Fruit fly (Drosophila melanogaster) whole organism, wandering third instar larva: ENCODE measurements around the gene Ifrd1.
A peak's percentile ranks its signal among the peaks of the same experiment; 100 is the strongest.

Experiments
- CG32264 ChIP-seq: fragments of 200-800 bp; sonication (Bioruptor generic); optimal IDR thresholded peaks from 2 replicates; lab custom pipeline; 2016; ENCODE audit warnings: missing biosample characterization, missing genetic modification characterization
- CrebA ChIP-seq: fragments of 200-800 bp; sonication (Bioruptor generic); optimal IDR thresholded peaks from 2 replicates; lab custom pipeline; 2016; ENCODE audit warnings: missing biosample characterization, mild to moderate bottlenecking, missing genetic modification characterization, borderline replicate concordance
- GATAd ChIP-seq: sonication (Bioruptor generic); optimal IDR thresholded peaks from 2 replicates; lab custom pipeline; 2016; ENCODE audit warnings: missing biosample characterization, missing genetic modification characterization
- Hnf4 ChIP-seq: fragments of 200-800 bp; sonication (Bioruptor generic); optimal IDR thresholded peaks from 2 replicates; lab custom pipeline; 2016; ENCODE audit warnings: missing biosample characterization, mild to moderate bottlenecking, missing genetic modification characterization
- Hr78 ChIP-seq: fragments of >200 bp; optimal IDR thresholded peaks from 2 replicates; lab custom pipeline; 2017; ENCODE audit warnings: missing biosample characterization, missing genetic modification characterization
- Hr83 ChIP-seq: fragments of 200-300 bp; sonication (Bioruptor generic); optimal IDR thresholded peaks from 2 replicates; lab custom pipeline; 2016; ENCODE audit warnings: missing biosample characterization, mild to moderate bottlenecking, missing genetic modification characterization, moderate library complexity; ENCODE audit not compliant: poor library complexity, severe bottlenecking
- Jra ChIP-seq: sonication (Bioruptor generic); optimal IDR thresholded peaks from 2 replicates; lab custom pipeline; 2016; ENCODE audit warnings: missing biosample characterization, missing genetic modification characterization
- Myc ChIP-seq: fragments of >200 bp; optimal IDR thresholded peaks from 2 replicates; lab custom pipeline; 2017
- N ChIP-seq: fragments of >200 bp; optimal IDR thresholded peaks from 2 replicates; lab custom pipeline; 2018; ENCODE audit warnings: missing biosample characterization, missing external identifiers, missing genetic modification characterization
- OdsH ChIP-seq: fragments of 200-800 bp; sonication (Bioruptor generic); optimal IDR thresholded peaks from 2 replicates; lab custom pipeline; 2016; ENCODE audit warnings: missing biosample characterization, mild to moderate bottlenecking, missing genetic modification characterization
- Rel ChIP-seq, 2 experiments: fragments of 200-800 bp; sonication (Bioruptor generic) in 1 of 2; optimal IDR thresholded peaks; 2 replicates in 1 of 2; 3 replicates in 1 of 2; lab custom pipeline; 2016 to 2019; ENCODE audit warnings: mild to moderate bottlenecking in 2 of 2, missing biosample characterization in 2 of 2, missing genetic modification characterization in 2 of 2, moderate library complexity in 1 of 2
- Sp1 ChIP-seq: fragments of 200-800 bp; sonication (Bioruptor generic); optimal IDR thresholded peaks from 3 replicates; lab custom pipeline; 2019; ENCODE audit warnings: missing biosample characterization, mild to moderate bottlenecking, missing genetic modification characterization, moderate library complexity
- dl ChIP-seq, 2 experiments: fragments of 175-275, 200-275 bp in 1 of 2; fragments of 200-275 bp in 1 of 2; sonication (Bioruptor generic); optimal IDR thresholded peaks; lab custom pipeline; 2018; ENCODE audit warnings: mild to moderate bottlenecking in 2 of 2, missing biosample characterization in 2 of 2, missing genetic modification characterization in 2 of 2, moderate library complexity in 2 of 2; ENCODE audit not compliant: partially characterized antibody in 2 of 2, insufficient read depth in 1 of 2
- dsf ChIP-seq: sonication (Bioruptor generic); optimal IDR thresholded peaks from 2 replicates; lab custom pipeline; 2016; ENCODE audit warnings: missing biosample characterization, missing genetic modification characterization, borderline replicate concordance
- ey ChIP-seq: fragments of 200-800 bp; sonication (Bioruptor generic); optimal IDR thresholded peaks from 2 replicates; lab custom pipeline; 2016; ENCODE audit warnings: missing biosample characterization, missing genetic modification characterization
- foxo ChIP-seq, 2 experiments: fragments of 200-800 bp; sonication (Bioruptor generic); optimal IDR thresholded peaks; 2 replicates in 1 of 2; 3 replicates in 1 of 2; lab custom pipeline; 2016 to 2017; ENCODE audit warnings: missing biosample characterization in 2 of 2, missing genetic modification characterization in 2 of 2
- fru ChIP-seq: fragments of 200-800 bp; sonication (Bioruptor generic); optimal IDR thresholded peaks from 3 replicates; lab custom pipeline; 2016; ENCODE audit warnings: missing biosample characterization, mild to moderate bottlenecking, missing genetic modification characterization
- h ChIP-seq: fragments of 200-800 bp; sonication (Bioruptor generic); optimal IDR thresholded peaks from 3 replicates; lab custom pipeline; 2016; ENCODE audit warnings: missing biosample characterization, mild to moderate bottlenecking, missing genetic modification characterization
- jim ChIP-seq: fragments of 175-275, 200-325 bp; sonication (Bioruptor generic); optimal IDR thresholded peaks from 2 replicates; lab custom pipeline; 2016; ENCODE audit warnings: missing biosample characterization, mild to moderate bottlenecking, missing genetic modification characterization
- lola ChIP-seq: fragments of >200 bp; optimal IDR thresholded peaks from 2 replicates; lab custom pipeline; 2017; ENCODE audit warnings: missing biosample characterization, missing genetic modification characterization
- psq ChIP-seq: fragments of 200-800 bp; sonication (Bioruptor generic); optimal IDR thresholded peaks from 3 replicates; lab custom pipeline; 2017; ENCODE audit warnings: missing biosample characterization, mild to moderate bottlenecking, missing genetic modification characterization, moderate library complexity
- sv ChIP-seq: fragments of 200-800 bp; sonication (Bioruptor generic); optimal IDR thresholded peaks from 3 replicates; lab custom pipeline; 2016; ENCODE audit warnings: missing biosample characterization, missing genetic modification characterization
- tai ChIP-seq: sonication (Bioruptor generic); optimal IDR thresholded peaks from 2 replicates; lab custom pipeline; 2016; ENCODE audit warnings: missing biosample characterization, missing genetic modification characterization
- usp ChIP-seq: fragments of >200 bp; optimal IDR thresholded peaks from 2 replicates; lab custom pipeline; 2017; ENCODE audit warnings: missing biosample characterization, missing genetic modification characterization
- woc ChIP-seq: sonication (Bioruptor generic); optimal IDR thresholded peaks from 2 replicates; lab custom pipeline; 2016; ENCODE audit warnings: missing biosample characterization, mild to moderate bottlenecking, missing genetic modification characterization

The Ifrd1 gene

dm6 chr2L:2855204-2855768, 19.0 kb downstream of the Ifrd1 start:
- TF ChIP-seq jim (no peak), woc (GFP tag; lab: Kevin White, UChicago) (no peak), Myc (peak; percentile 74), Hr83 (GFP tag; lab: Kevin White, UChicago) (peak; percentile 8), psq (GFP tag; lab: Kevin White, UChicago) (no peak), N (GFP tag; lab: Kevin White, UChicago) (peak; percentile 50), usp (GFP tag; lab: Kevin White, UChicago) (no peak), tai (GFP tag; lab: Kevin White, UChicago) (no peak)

- no peak for TF ChIP-seq dl (GFP tag; optimal IDR thresholded peaks at IDR 0.05; lab: Kevin White, UChicago; ENCODE audit: insufficient read depth in 1 of 2, partially characterized antibody in 2 of 2)
- no peak for TF ChIP-seq sv (GFP tag; lab: Kevin White, UChicago)
- TF ChIP-seq fru = no peak
- no peak for TF ChIP-seq CG32264 (GFP tag; lab: Kevin White, UChicago)
- TF ChIP-seq h = no peak
- no peak for TF ChIP-seq woc (GFP tag; lab: Kevin White, UChicago)
- no peak for TF ChIP-seq lola
- TF ChIP-seq Jra (GFP tag; lab: Kevin White, UChicago) = no peak
- no peak for TF ChIP-seq N (GFP tag; lab: Kevin White, UChicago)
- no peak for TF ChIP-seq Hr83 (GFP tag; lab: Kevin White, UChicago)
Measured at dm6 chr2L:2851589-2851988, 22.7 kb downstream of the Ifrd1 start.

- TF ChIP-seq Rel (GFP tag; optimal IDR thresholded peaks at IDR 0.05; lab: Kevin White, UChicago) = no peak
- peak; percentile 81 for TF ChIP-seq Rel (tag; optimal IDR thresholded peaks at IDR 0.05; lab: Kevin White, UChicago)
- TF ChIP-seq fru = no peak
Measured at dm6 chr2L:2847112-2847682, 27.1 kb downstream of the Ifrd1 start, which contains the start of the genes CG3117 and CG2983. CG3117 (minus strand) TSS chr2L:2847212. CG2983 (plus strand) TSS chr2L:2847632.

- TF ChIP-seq fru = peak; percentile 1
- no peak for TF ChIP-seq OdsH
- no peak for TF ChIP-seq Hr83 (GFP tag; lab: Kevin White, UChicago)
- no peak for TF ChIP-seq Sp1 (GFP tag; lab: Kevin White, UChicago)
- TF ChIP-seq foxo (GFP tag; optimal IDR thresholded peaks at IDR 0.05; lab: Kevin White, UChicago) = no peak
- no peak for TF ChIP-seq CrebA
- TF ChIP-seq Rel (GFP tag; optimal IDR thresholded peaks at IDR 0.05; lab: Kevin White, UChicago) = no peak
- peak; percentile 31 for TF ChIP-seq Rel (tag; optimal IDR thresholded peaks at IDR 0.05; lab: Kevin White, UChicago)
Measured at dm6 chr2L:2845634-2846033, 28.7 kb downstream of the Ifrd1 start, which contains the start of gene CG18557. CG18557 (minus strand) TSS chr2L:2845734.

- TF ChIP-seq sv (GFP tag; lab: Kevin White, UChicago) = no peak
- TF ChIP-seq Hr83 (GFP tag; lab: Kevin White, UChicago) = no peak
- TF ChIP-seq usp (GFP tag; lab: Kevin White, UChicago) = no peak
- no peak for TF ChIP-seq fru
- no peak for TF ChIP-seq CrebA
- TF ChIP-seq h = no peak
- TF ChIP-seq Hnf4 (GFP tag; lab: Kevin White, UChicago) = no peak
- TF ChIP-seq Hr78 (GFP tag; lab: Kevin White, UChicago) = no peak
- TF ChIP-seq GATAd (GFP tag; lab: Kevin White, UChicago) = no peak
- TF ChIP-seq foxo (GFP tag; optimal IDR thresholded peaks at IDR 0.05; lab: Kevin White, UChicago) = no peak
Measured at dm6 chr2L:2844413-2844812, 29.9 kb downstream of the Ifrd1 start, which contains the start of gene CG18558. CG18558 (minus strand) TSS chr2L:2844513.

- no peak for TF ChIP-seq ey (GFP tag; lab: Kevin White, UChicago)
- TF ChIP-seq fru = no peak
- no peak for TF ChIP-seq dsf (GFP tag; lab: Kevin White, UChicago)
- TF ChIP-seq GATAd (GFP tag; lab: Kevin White, UChicago) = no peak
Measured at dm6 chr2L:2840311-2840710, 34.0 kb downstream of the Ifrd1 start.
